Fruit fly (Drosophila melanogaster) whole organism, embryonic: ENCODE measurements around the gene CG17321.

Experiments used
- Bdp1 ChIP-seq: fragments of 200-800 bp; sonication (Bioruptor generic); optimal IDR thresholded peaks from 3 replicates; lab custom pipeline; 2016; ENCODE audit warnings: missing biosample characterization, missing genetic modification characterization
- CG10366 ChIP-seq: fragments of 200-800 bp; sonication (Bioruptor generic); IDR thresholded peaks from 2 replicates; pipeline ENCODE4 v1.3.6; 2022; ENCODE audit warnings: missing biosample characterization, missing genetic modification characterization
- CG10959 ChIP-seq: fragments of 200-800 bp; sonication (Bioruptor generic); IDR thresholded peaks from 2 replicates; pipeline ENCODE4 v1.3.6; 2022; ENCODE audit warnings: missing biosample characterization, missing genetic modification characterization
- CG11247 ChIP-seq: fragments of 200-800 bp; sonication (Bioruptor generic); IDR thresholded peaks from 2 replicates; pipeline ENCODE4 v1.3.6; 2022; ENCODE audit warnings: missing biosample characterization, missing genetic modification characterization
- CG11456 ChIP-seq: fragments of 200-800 bp; sonication (Bioruptor generic); IDR thresholded peaks from 3 replicates; pipeline ENCODE4 v1.3.6; 2022; ENCODE audit warnings: missing biosample characterization, missing genetic modification characterization
- CG13123 ChIP-seq: fragments of 200-800 bp; sonication (Bioruptor generic); optimal IDR thresholded peaks from 2 replicates; lab custom pipeline; 2016; ENCODE audit warnings: missing biosample characterization, missing genetic modification characterization
- CG13624 ChIP-seq: fragments of 200-800 bp; sonication (Bioruptor generic); optimal IDR thresholded peaks from 2 replicates; lab custom pipeline; 2016; ENCODE audit warnings: missing biosample characterization, missing genetic modification characterization
- CG13894 ChIP-seq: fragments of 200-800 bp; sonication (Bioruptor generic); optimal IDR thresholded peaks from 3 replicates; lab custom pipeline; 2018; ENCODE audit warnings: missing biosample characterization, mild to moderate bottlenecking, missing genetic modification characterization, moderate library complexity
- CG14667 ChIP-seq: fragments of 200-800 bp; sonication (Bioruptor generic); IDR thresholded peaks from 2 replicates; pipeline ENCODE4 v1.3.6; 2022; ENCODE audit warnings: missing biosample characterization, missing genetic modification characterization
- CG17912 ChIP-seq: fragments of 200-800 bp; sonication (Bioruptor generic); optimal IDR thresholded peaks from 2 replicates; lab custom pipeline; 2018; ENCODE audit warnings: missing biosample characterization, mild to moderate bottlenecking, missing genetic modification characterization
- CG18262 ChIP-seq: fragments of 200-800 bp; optimal IDR thresholded peaks from 3 replicates; lab custom pipeline; 2019; ENCODE audit warnings: missing biosample characterization, mild to moderate bottlenecking, missing genetic modification characterization, moderate library complexity
- CG2116 ChIP-seq: fragments of 200-800 bp; sonication (Bioruptor generic); optimal IDR thresholded peaks from 3 replicates; lab custom pipeline; 2018; ENCODE audit warnings: missing biosample characterization, mild to moderate bottlenecking, missing genetic modification characterization
- CG2889 ChIP-seq: fragments of 200-800 bp; sonication (Bioruptor generic); IDR thresholded peaks from 3 replicates; pipeline ENCODE4 v1.3.6; 2022; ENCODE audit warnings: missing biosample characterization, missing genetic modification characterization
- CG3163 ChIP-seq: fragments of 200-800 bp; sonication (Bioruptor generic); optimal IDR thresholded peaks from 3 replicates; lab custom pipeline; 2016; ENCODE audit warnings: missing biosample characterization, missing genetic modification characterization
- CG34224 ChIP-seq: fragments of 200-800 bp; sonication (Bioruptor generic); IDR thresholded peaks from 3 replicates; pipeline ENCODE4 v1.3.6; 2022; ENCODE audit warnings: missing biosample characterization, missing genetic modification characterization; ENCODE audit not compliant: partially characterized antibody
- CG34422 ChIP-seq: fragments of 200-800 bp; sonication (Bioruptor generic); IDR thresholded peaks from 3 replicates; pipeline ENCODE4 v1.3.6; 2022; ENCODE audit warnings: missing biosample characterization, missing genetic modification characterization
- CG3847 ChIP-seq: fragments of 200-800 bp; sonication (Bioruptor generic); IDR thresholded peaks from 2 replicates; pipeline ENCODE4 v1.3.6; 2022; ENCODE audit warnings: missing biosample characterization, missing genetic modification characterization
- CG4820 ChIP-seq: fragments of 200-800 bp; sonication (Bioruptor generic); optimal IDR thresholded peaks from 3 replicates; lab custom pipeline; 2016; ENCODE audit warnings: missing biosample characterization, missing genetic modification characterization
- CG5180 ChIP-seq: fragments of 200-800 bp; sonication (Bioruptor generic); optimal IDR thresholded peaks from 3 replicates; lab custom pipeline; 2017; ENCODE audit warnings: missing biosample characterization, missing genetic modification characterization, mild to moderate bottlenecking, moderate library complexity, missing genetic modification reagents
- CG5245 ChIP-seq: fragments of 200-800 bp; sonication (Bioruptor generic); optimal IDR thresholded peaks from 3 replicates; lab custom pipeline; 2016; ENCODE audit warnings: missing biosample characterization, missing genetic modification characterization
- CG6791 ChIP-seq: fragments of 200-800 bp; sonication (Bioruptor generic); IDR thresholded peaks from 3 replicates; pipeline ENCODE4 v1.3.6; 2022; ENCODE audit warnings: missing biosample characterization, missing genetic modification characterization; ENCODE audit not compliant: partially characterized antibody
- CG9215 ChIP-seq: fragments of 200-800 bp; sonication (Bioruptor generic); IDR thresholded peaks from 2 replicates; pipeline ENCODE4 v1.3.6; 2022; ENCODE audit warnings: missing biosample characterization, missing genetic modification characterization
- CG9437 ChIP-seq: fragments of 200-800 bp; sonication (Bioruptor generic); optimal IDR thresholded peaks from 2 replicates; lab custom pipeline; 2018; ENCODE audit warnings: missing biosample characterization, mild to moderate bottlenecking, missing genetic modification characterization
- CTCF ChIP-seq: fragments of 200-800 bp; sonication (Bioruptor generic); optimal IDR thresholded peaks from 2 replicates; lab custom pipeline; 2017; ENCODE audit warnings: missing biosample characterization, mild to moderate bottlenecking, missing genetic modification characterization, moderate library complexity
- Fer1 ChIP-seq: fragments of 200-800 bp; sonication (Bioruptor generic); optimal IDR thresholded peaks from 2 replicates; lab custom pipeline; 2017; ENCODE audit warnings: missing biosample characterization, mild to moderate bottlenecking, missing genetic modification characterization
- MBD-R2 ChIP-seq: fragments of 200-800 bp; sonication (Bioruptor generic); IDR thresholded peaks from 2 replicates; pipeline ENCODE4 v1.3.6; 2022; ENCODE audit warnings: missing biosample characterization, missing genetic modification characterization
- Neu2 ChIP-seq: fragments of 200-800 bp; sonication (Bioruptor generic); optimal IDR thresholded peaks from 3 replicates; lab custom pipeline; 2016; ENCODE audit warnings: missing biosample characterization, missing genetic modification characterization, borderline replicate concordance
- Poxn ChIP-seq: fragments of 200-800 bp; sonication (Bioruptor generic); IDR thresholded peaks from 2 replicates; pipeline ENCODE4 v1.3.6; 2022; ENCODE audit warnings: missing biosample characterization, missing genetic modification characterization
- Sry-δ ChIP-seq: fragments of 200-800 bp; sonication (Bioruptor generic); optimal IDR thresholded peaks from 2 replicates; lab custom pipeline; 2016; ENCODE audit warnings: missing biosample characterization, missing genetic modification characterization
- Ssrp ChIP-seq: fragments of 200-800 bp; sonication (Bioruptor generic); optimal IDR thresholded peaks from 2 replicates; lab custom pipeline; 2018; ENCODE audit warnings: missing biosample characterization, mild to moderate bottlenecking, missing genetic modification characterization, moderate library complexity
- Vsx1 ChIP-seq: fragments of 200-800 bp; sonication (Bioruptor generic); optimal IDR thresholded peaks from 2 replicates; lab custom pipeline; 2017; ENCODE audit warnings: missing biosample characterization, mild to moderate bottlenecking, missing genetic modification characterization, missing genetic modification reagents
- bsh ChIP-seq, 2 experiments: fragments of 200-800 bp; sonication (Bioruptor generic); optimal IDR thresholded peaks; 2 replicates each; lab custom pipeline; 2017 to 2018; ENCODE audit warnings: mild to moderate bottlenecking in 2 of 2, missing biosample characterization in 2 of 2, missing genetic modification characterization in 2 of 2, moderate library complexity in 1 of 2
- cad ChIP-seq: fragments of >200 bp; optimal IDR thresholded peaks from 2 replicates; lab custom pipeline; 2017; ENCODE audit warnings: missing biosample characterization, missing genetic modification characterization
- dimm ChIP-seq: fragments of 200-800 bp; sonication (Bioruptor generic); IDR thresholded peaks from 2 replicates; pipeline ENCODE4 v1.3.6; 2022; ENCODE audit warnings: missing biosample characterization, missing genetic modification characterization
- disco-r ChIP-seq: fragments of 200-800 bp; sonication (Bioruptor generic); optimal IDR thresholded peaks from 2 replicates; lab custom pipeline; 2016; ENCODE audit warnings: missing biosample characterization, missing genetic modification characterization
- fd3F ChIP-seq: fragments of 200-800 bp; sonication (Bioruptor generic); optimal IDR thresholded peaks from 2 replicates; lab custom pipeline; 2018; ENCODE audit warnings: missing biosample characterization, mild to moderate bottlenecking, missing genetic modification characterization, moderate library complexity
- fd96Cb ChIP-seq: fragments of 200-800 bp; sonication (Bioruptor generic); optimal IDR thresholded peaks from 2 replicates; lab custom pipeline; 2018; ENCODE audit warnings: missing biosample characterization, mild to moderate bottlenecking, missing genetic modification characterization, moderate library complexity
- gce ChIP-seq: fragments of 200-800 bp; sonication (Bioruptor generic); IDR thresholded peaks from 3 replicates; pipeline ENCODE4 v1.3.6; 2022; ENCODE audit warnings: missing biosample characterization, missing genetic modification characterization
- jing ChIP-seq: fragments of 200-800 bp; sonication (Bioruptor generic); optimal IDR thresholded peaks from 2 replicates; lab custom pipeline; 2018; ENCODE audit warnings: missing biosample characterization, mild to moderate bottlenecking, missing genetic modification characterization
- lilli ChIP-seq: fragments of 200-800 bp; sonication (Bioruptor generic); optimal IDR thresholded peaks from 3 replicates; lab custom pipeline; 2016; ENCODE audit warnings: missing biosample characterization, missing genetic modification characterization
- luna ChIP-seq: fragments of 200-800 bp; sonication (Bioruptor generic); optimal IDR thresholded peaks from 2 replicates; lab custom pipeline; 2016; ENCODE audit warnings: missing biosample characterization, missing genetic modification characterization
- psq ChIP-seq: fragments of 200-800 bp; sonication (Bioruptor generic); optimal IDR thresholded peaks from 2 replicates; lab custom pipeline; 2017; ENCODE audit warnings: missing biosample characterization, missing genetic modification characterization
- ro ChIP-seq: fragments of 200-800 bp; sonication (Bioruptor generic); IDR thresholded peaks from 2 replicates; pipeline ENCODE4 v1.3.6; 2022; ENCODE audit warnings: missing biosample characterization, missing genetic modification characterization
- salm ChIP-seq: fragments of 200-800 bp; sonication (Bioruptor generic); optimal IDR thresholded peaks from 2 replicates; lab custom pipeline; 2018; ENCODE audit warnings: missing biosample characterization, mild to moderate bottlenecking, missing genetic modification characterization
- sc ChIP-seq, 3 experiments: fragments of >200 bp in 2 of 3; fragments of 200-800 bp in 1 of 3; sonication (Bioruptor generic) in 1 of 3; optimal IDR thresholded peaks; 2 replicates in 2 of 3; 3 replicates in 1 of 3; lab custom pipeline; 2017; ENCODE audit warnings: mild to moderate bottlenecking in 1 of 3, missing biosample characterization in 1 of 3, missing genetic modification characterization in 1 of 3, missing genetic modification reagents in 1 of 3
- seq ChIP-seq: fragments of 200-800 bp; sonication (Bioruptor generic); IDR thresholded peaks from 2 replicates; pipeline ENCODE4 v1.3.6; 2022; ENCODE audit warnings: missing biosample characterization, missing genetic modification characterization
- slp2 ChIP-seq: fragments of 200-800 bp; sonication (Bioruptor generic); optimal IDR thresholded peaks from 2 replicates; lab custom pipeline; 2016; ENCODE audit warnings: missing biosample characterization, missing genetic modification characterization
- sna ChIP-seq: fragments of 200-800 bp; sonication (Bioruptor generic); IDR thresholded peaks from 2 replicates; pipeline ENCODE4 v1.3.6; 2022; ENCODE audit warnings: missing biosample characterization, missing genetic modification characterization; ENCODE audit not compliant: partially characterized antibody
- sob ChIP-seq: fragments of 200-800 bp; sonication (Bioruptor generic); IDR thresholded peaks from 2 replicates; pipeline ENCODE4 v1.3.6; 2022; ENCODE audit warnings: missing biosample characterization, missing genetic modification characterization
- wek ChIP-seq: fragments of 200-800 bp; sonication (Bioruptor generic); optimal IDR thresholded peaks from 3 replicates; lab custom pipeline; 2018; ENCODE audit warnings: missing biosample characterization, mild to moderate bottlenecking, missing genetic modification characterization, moderate library complexity

CG17321 gene

DNA sequence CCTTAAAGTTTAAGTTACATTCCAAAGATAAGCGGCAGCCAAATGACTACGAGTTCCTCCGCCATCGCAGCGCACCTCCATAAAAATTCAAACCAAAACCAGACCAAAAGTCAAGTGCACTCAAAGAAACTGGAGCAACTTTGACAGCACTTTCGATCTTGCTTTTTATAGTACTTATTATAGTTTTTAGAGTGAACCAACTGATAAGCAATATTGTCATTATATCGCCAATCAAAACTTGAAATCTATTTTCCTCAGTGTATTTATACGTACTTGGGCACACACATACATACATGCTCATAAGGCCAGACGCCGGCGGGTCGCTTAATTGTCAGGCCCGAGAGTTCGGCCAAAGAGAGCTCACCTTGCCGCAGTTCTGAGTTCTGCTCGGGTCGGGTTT, 45.1 kb downstream of the CG17321 start (continued):
- TF ChIP-seq bsh (GFP tag; optimal IDR thresholded peaks at IDR 0.05; lab: Kevin White, UChicago) (peak in 1 of 2 experiments; percentile 90), fd96Cb (tag; lab: Kevin White, UChicago) (peak; percentile 78), fd3F (no peak), gce (GFP tag; lab: Robert Waterston, UW) (peak; percentile 53; the same call in 1 of the 3 replicates), CG5245 (GFP tag; lab: Kevin White, UChicago) (peak; percentile 73), wek (GFP tag; lab: Kevin White, UChicago) (peak; percentile 19), CG6791 (no peak), seq (GFP tag; lab: Robert Waterston, UW) (peak; percentile 35; the same call in 1 of the 2 replicates), CG9215 (GFP tag; lab: Robert Waterston, UW) (0 out of 2 replicates have a peak, but pooled peaks have one; percentile 4), Sry-δ (peak; percentile 40), slp2 (GFP tag; lab: Kevin White, UChicago) (peak; percentile 67), CG10366 (GFP tag; lab: Robert Waterston, UW) (peak; percentile 32; the same call in 1 of the 2 replicates), CG13894 (tag; lab: Kevin White, UChicago) (no peak), lilli (GFP tag; lab: Kevin White, UChicago) (peak; percentile 76), sob (peak; percentile 55; the same call in 1 of the 2 replicates), CG5180 (GFP tag; lab: Kevin White, UChicago) (peak; percentile 30), CG3847 (GFP tag; lab: Robert Waterston, UW) (peak; percentile 48), cad (GFP tag; lab: Kevin White, UChicago) (no peak), psq (peak; percentile 42), dimm (GFP tag; lab: Robert Waterston, UW) (0 out of 2 replicates have a peak, but pooled peaks have one; percentile 28), Fer1 (GFP tag; lab: Kevin White, UChicago) (no peak), disco-r (GFP tag; lab: Kevin White, UChicago) (peak; percentile 52), CG14667 (GFP tag; lab: Robert Waterston, UW) (peak; percentile 59), Vsx1 (GFP tag; lab: Kevin White, UChicago) (peak; percentile 55), Poxn (GFP tag; lab: Robert Waterston, UW) (no peak), luna (GFP tag; lab: Kevin White, UChicago) (no peak), CG18262 (tag; lab: Kevin White, UChicago) (peak; percentile 89), Ssrp (tag; lab: Kevin White, UChicago) (peak; percentile 76), CG2116 (GFP tag; lab: Kevin White, UChicago) (peak; percentile 29), CG11247 (GFP tag; lab: Robert Waterston, UW) (peak; percentile 43), CG11456 (GFP tag; lab: Robert Waterston, UW) (peak; percentile 69; the same call in 2 of the 3 replicates), CG10959 (GFP tag; lab: Robert Waterston, UW) (peak; percentile 92), sna (GFP tag; lab: Robert Waterston, UW) (no peak), CG9437 (GFP tag; lab: Kevin White, UChicago) (peak; percentile 35), ro (GFP tag; lab: Robert Waterston, UW) (peak; percentile 24; the same call in 1 of the 2 replicates), sc (optimal IDR thresholded peaks at IDR 0.05; lab: Kevin White, UChicago) (no peak), sc (GFP tag; optimal IDR thresholded peaks at IDR 0.05; lab: Kevin White, UChicago) (peak; percentile 69), CG3163 (peak; percentile 20), MBD-R2 (GFP tag; lab: Robert Waterston, UW) (peak; percentile 21; the same call in 1 of the 2 replicates), salm (peak; percentile 37), CG13123 (GFP tag; lab: Kevin White, UChicago) (peak; percentile 52), CG34422 (peak; percentile 71; the same call in 2 of the 3 replicates), Neu2 (GFP tag; lab: Kevin White, UChicago) (peak; percentile 57), CG17912 (GFP tag; lab: Kevin White, UChicago) (no peak), CG2889 (GFP tag; lab: Robert Waterston, UW) (peak; percentile 67; the same call in 2 of the 3 replicates), CG34224 (GFP tag; lab: Robert Waterston, UW) (no peak), CTCF (GFP tag; lab: Kevin White, UChicago) (no peak), CG13624 (GFP tag; lab: Kevin White, UChicago) (peak; percentile 34), jing (peak; percentile 47), Bdp1 (GFP tag; lab: Kevin White, UChicago) (peak; percentile 52), CG4820 (GFP tag; lab: Kevin White, UChicago) (peak; percentile 85)
